Fruit fly (Drosophila melanogaster) whole organism, adult: ENCODE measurements around the gene betaCOP.

Experiments used
- CG11617 ChIP-seq: fragments of 200-800 bp; sonication (Bioruptor generic); optimal IDR thresholded peaks from 2 replicates; lab custom pipeline; 2017; ENCODE audit warnings: mild to moderate bottlenecking, missing biosample characterization, missing genetic modification reagents, missing genetic modification characterization
- CG12768 ChIP-seq: fragments of 200-800 bp; sonication (Bioruptor generic); optimal IDR thresholded peaks from 2 replicates; lab custom pipeline; 2017; ENCODE audit warnings: missing biosample characterization, missing genetic modification characterization, mild to moderate bottlenecking, moderate library complexity, missing genetic modification reagents
- CG14711 ChIP-seq: fragments of 200-800 bp; sonication (Bioruptor generic); optimal IDR thresholded peaks from 2 replicates; lab custom pipeline; 2018; ENCODE audit warnings: missing biosample characterization, mild to moderate bottlenecking, missing genetic modification characterization, moderate library complexity
- CG1620 ChIP-seq: fragments of 200-800 bp; sonication (Bioruptor generic); optimal IDR thresholded peaks from 2 replicates; lab custom pipeline; 2016; ENCODE audit warnings: missing biosample characterization, missing genetic modification characterization
- CG33017 ChIP-seq: fragments of 200-800 bp; sonication (Bioruptor generic); optimal IDR thresholded peaks from 2 replicates; lab custom pipeline; 2018; ENCODE audit warnings: missing biosample characterization, mild to moderate bottlenecking, missing genetic modification characterization, moderate library complexity
- CG5204 ChIP-seq: fragments of 200-800 bp; sonication (Bioruptor generic); optimal IDR thresholded peaks from 2 replicates; lab custom pipeline; 2016; ENCODE audit warnings: missing biosample characterization, missing genetic modification characterization
- CG7045 ChIP-seq: fragments of 200-800 bp; sonication (Bioruptor generic); optimal IDR thresholded peaks from 2 replicates; lab custom pipeline; 2017; ENCODE audit warnings: missing biosample characterization, mild to moderate bottlenecking, missing genetic modification characterization
- CG7101 ChIP-seq: fragments of 200-800 bp; sonication (Bioruptor generic); optimal IDR thresholded peaks from 2 replicates; lab custom pipeline; 2018; ENCODE audit warnings: missing biosample characterization, mild to moderate bottlenecking, missing genetic modification characterization, moderate library complexity
- Clk ChIP-seq: fragments of 200-800 bp; sonication (Bioruptor generic); optimal IDR thresholded peaks from 2 replicates; lab custom pipeline; 2017; ENCODE audit warnings: missing biosample characterization, missing genetic modification characterization
- Crg-1 ChIP-seq: fragments of 200-800 bp; sonication (Bioruptor generic); optimal IDR thresholded peaks from 2 replicates; lab custom pipeline; 2016; ENCODE audit warnings: missing biosample characterization, missing genetic modification characterization
- Hr96 ChIP-seq: fragments of 200-800 bp; sonication (Bioruptor generic); optimal IDR thresholded peaks from 2 replicates; lab custom pipeline; 2016; ENCODE audit warnings: missing biosample characterization, missing genetic modification characterization
- Mnt ChIP-seq: fragments of 200-800 bp; sonication (Bioruptor generic); optimal IDR thresholded peaks from 2 replicates; lab custom pipeline; 2016; ENCODE audit warnings: missing biosample characterization, mild to moderate bottlenecking, missing genetic modification characterization
- bab1 ChIP-seq: fragments of 200-800 bp; sonication (Bioruptor generic); optimal IDR thresholded peaks from 3 replicates; lab custom pipeline; 2019; ENCODE audit warnings: missing biosample characterization, mild to moderate bottlenecking, missing genetic modification characterization, moderate library complexity
- cic ChIP-seq: fragments of 200-800 bp; sonication (Bioruptor generic); optimal IDR thresholded peaks from 2 replicates; lab custom pipeline; 2017; ENCODE audit warnings: missing biosample characterization, mild to moderate bottlenecking, missing genetic modification characterization, moderate library complexity
- cnc ChIP-seq, 2 experiments: fragments of >200 bp; optimal IDR thresholded peaks; 2 replicates each; lab custom pipeline; 2017
- kay ChIP-seq: fragments of 200-800 bp; sonication (Bioruptor generic); peaks from one replicate; lab custom pipeline; 2016; ENCODE audit warnings: missing biosample characterization, missing genetic modification characterization, borderline replicate concordance
- ovo ChIP-seq: fragments of 200-800 bp; sonication (Bioruptor generic); optimal IDR thresholded peaks from 2 replicates; lab custom pipeline; 2016; ENCODE audit warnings: missing biosample characterization, missing genetic modification characterization
- pad ChIP-seq: fragments of 200-800 bp; sonication (Bioruptor generic); optimal IDR thresholded peaks from 3 replicates; lab custom pipeline; 2017; ENCODE audit warnings: missing biosample characterization, missing genetic modification characterization, mild to moderate bottlenecking, moderate library complexity, missing genetic modification reagents
- tj ChIP-seq: fragments of 200-800 bp; sonication (Bioruptor generic); optimal IDR thresholded peaks from 3 replicates; lab custom pipeline; 2017; ENCODE audit warnings: missing biosample characterization, mild to moderate bottlenecking, missing genetic modification characterization, moderate library complexity
- toe ChIP-seq: fragments of 200-800 bp; sonication (Bioruptor generic); optimal IDR thresholded peaks from 2 replicates; lab custom pipeline; 2016; ENCODE audit warnings: missing biosample characterization, missing genetic modification characterization

Gene betaCOP

DNA sequence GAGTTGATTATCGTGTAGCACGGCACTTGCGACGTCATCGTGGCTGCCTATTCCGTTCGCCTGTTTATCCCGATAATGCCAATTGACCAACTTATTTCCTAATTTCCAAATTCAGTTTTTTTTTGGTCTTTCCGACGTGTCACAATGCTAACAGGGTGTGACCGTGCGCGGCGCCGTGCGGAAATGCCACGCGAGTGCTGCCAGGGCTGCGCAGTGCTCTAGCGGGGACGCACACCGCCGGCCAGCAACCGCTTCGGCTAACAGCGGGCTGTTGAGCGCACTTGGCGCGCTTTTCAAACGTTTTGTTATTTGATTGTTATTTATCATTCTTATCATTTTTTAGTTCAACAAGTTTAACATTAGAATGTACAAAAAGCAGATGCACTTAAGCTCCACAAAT, at the start of gene betaCOP:
Gene betaCOP (minus strand): TSS at position 187 of the 400 bp plus-strand sequence.
- peak; percentile 54 for TF ChIP-seq bab1 (GFP tag; lab: Kevin White, UChicago)
- no peak for TF ChIP-seq kay (GFP tag; lab: Kevin White, UChicago)
- TF ChIP-seq CG7045 (GFP tag; lab: Kevin White, UChicago): no peak
- no peak for TF ChIP-seq cic (GFP tag; lab: Kevin White, UChicago)
- TF ChIP-seq pad (GFP tag; lab: Kevin White, UChicago): no peak
- TF ChIP-seq Mnt (GFP tag; lab: Kevin White, UChicago): peak; percentile 28
- TF ChIP-seq CG5204: no peak
- no peak for TF ChIP-seq CG12768 (GFP tag; lab: Kevin White, UChicago)
- no peak for TF ChIP-seq toe (GFP tag; lab: Kevin White, UChicago)
- TF ChIP-seq Hr96 (GFP tag; lab: Kevin White, UChicago): no peak
- TF ChIP-seq tj (GFP tag; lab: Kevin White, UChicago): no peak
- TF ChIP-seq Crg-1 (GFP tag; lab: Kevin White, UChicago): no peak
- no peak for TF ChIP-seq CG1620
- TF ChIP-seq cnc (optimal IDR thresholded peaks at IDR 0.05; lab: Kevin White, UChicago): no peak
- TF ChIP-seq CG11617 (GFP tag; lab: Kevin White, UChicago): no peak
- TF ChIP-seq CG14711 (tag; lab: Kevin White, UChicago): no peak
- no peak for TF ChIP-seq CG33017 (tag; lab: Kevin White, UChicago)

DNA sequence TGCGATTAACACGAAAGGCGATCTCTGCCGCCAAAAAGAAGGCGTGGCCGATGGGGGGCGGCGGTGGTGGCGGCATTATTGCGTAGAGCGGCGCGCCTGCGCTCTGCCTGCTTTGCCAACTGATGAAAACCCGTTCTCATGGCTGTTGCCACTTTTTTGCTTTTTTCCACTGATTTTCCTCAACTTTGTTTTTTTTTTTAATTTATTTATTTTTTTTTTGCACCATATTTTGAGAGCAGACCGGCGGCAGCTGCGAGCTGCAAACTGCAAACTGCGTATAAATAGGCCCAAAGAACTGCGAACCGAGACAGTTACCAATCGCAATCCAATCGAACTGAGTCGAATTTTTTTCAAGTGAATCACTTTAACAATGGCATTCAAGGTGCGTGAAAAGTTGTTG, 37.1 kb upstream of the betaCOP start, which contains the start of gene CG42323:
Gene CG42323 (plus strand): TSS at position 302 of the 400 bp plus-strand sequence.
- TF ChIP-seq cic (GFP tag; lab: Kevin White, UChicago) (no peak), tj (GFP tag; lab: Kevin White, UChicago) (no peak), CG1620 (no peak), CG5204 (no peak), Mnt (GFP tag; lab: Kevin White, UChicago) (no peak), CG7045 (GFP tag; lab: Kevin White, UChicago) (no peak), CG12768 (GFP tag; lab: Kevin White, UChicago) (no peak), CG11617 (GFP tag; lab: Kevin White, UChicago) (no peak), Crg-1 (GFP tag; lab: Kevin White, UChicago) (no peak), Clk (GFP tag; lab: Kevin White, UChicago) (no peak), CG33017 (tag; lab: Kevin White, UChicago) (no peak), bab1 (GFP tag; lab: Kevin White, UChicago) (no peak), pad (GFP tag; lab: Kevin White, UChicago) (no peak), ovo (GFP tag; lab: Kevin White, UChicago) (no peak)

DNA sequence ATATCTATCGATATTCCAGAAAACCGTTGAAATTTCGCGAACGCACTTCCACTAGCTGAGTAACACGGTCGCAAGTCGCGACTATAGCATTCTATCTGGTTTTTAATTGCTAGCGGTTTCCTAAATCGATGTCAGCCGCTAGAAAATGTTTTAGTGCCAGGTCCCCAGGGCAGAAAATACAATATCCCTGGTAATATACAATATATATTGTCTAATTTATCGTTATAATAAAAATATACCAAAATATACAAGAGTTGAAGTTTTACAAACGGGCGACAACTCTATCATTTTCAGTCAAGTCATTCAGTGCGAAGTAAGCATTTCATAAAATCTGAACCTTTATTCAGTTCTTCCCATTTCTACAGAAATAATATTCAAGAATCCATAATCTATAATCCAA, 30.1 kb upstream of the betaCOP start, which contains the start of gene CG15056:
Gene CG15056 (plus strand): TSS at position 301 of the 400 bp plus-strand sequence.
- TF ChIP-seq Clk (GFP tag; lab: Kevin White, UChicago): no peak
- no peak for TF ChIP-seq Crg-1 (GFP tag; lab: Kevin White, UChicago)
- no peak for TF ChIP-seq CG7045 (GFP tag; lab: Kevin White, UChicago)
- TF ChIP-seq Hr96 (GFP tag; lab: Kevin White, UChicago): no peak
- no peak for TF ChIP-seq cnc (optimal IDR thresholded peaks at IDR 0.05; lab: Kevin White, UChicago)
- TF ChIP-seq bab1 (GFP tag; lab: Kevin White, UChicago): no peak
- no peak for TF ChIP-seq ovo (GFP tag; lab: Kevin White, UChicago)
- no peak for TF ChIP-seq CG14711 (tag; lab: Kevin White, UChicago)

DNA sequence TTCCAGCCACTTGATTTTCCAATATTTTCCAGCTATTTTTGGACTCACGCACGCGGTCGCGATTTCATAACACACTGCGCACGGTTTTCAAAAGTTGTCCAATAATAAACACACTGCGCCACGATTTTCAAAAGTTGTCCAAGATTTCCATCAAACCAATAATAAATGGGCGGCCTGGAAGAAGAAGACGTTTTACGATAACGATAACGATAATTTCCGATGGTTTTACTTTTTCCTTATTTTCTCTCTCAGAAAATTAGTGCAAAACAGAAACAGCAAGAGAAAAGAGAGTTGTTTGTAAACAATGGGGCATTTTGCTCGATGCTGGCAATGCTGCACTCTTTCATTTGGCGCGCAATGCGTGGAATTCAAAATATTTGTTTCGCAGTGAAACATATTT, 24.9 kb upstream of the betaCOP start, which contains the start of gene Nt5b:
Gene Nt5b (minus strand): TSS at position 207 of the 400 bp plus-strand sequence.
- TF ChIP-seq CG33017 (tag; lab: Kevin White, UChicago): no peak
- TF ChIP-seq CG11617 (GFP tag; lab: Kevin White, UChicago): no peak
- no peak for TF ChIP-seq Crg-1 (GFP tag; lab: Kevin White, UChicago)
- TF ChIP-seq CG12768 (GFP tag; lab: Kevin White, UChicago): no peak
- no peak for TF ChIP-seq Mnt (GFP tag; lab: Kevin White, UChicago)
- TF ChIP-seq bab1 (GFP tag; lab: Kevin White, UChicago): no peak
- no peak for TF ChIP-seq Hr96 (GFP tag; lab: Kevin White, UChicago)
- TF ChIP-seq Clk (GFP tag; lab: Kevin White, UChicago): no peak
- TF ChIP-seq cic (GFP tag; lab: Kevin White, UChicago): no peak
- TF ChIP-seq pad (GFP tag; lab: Kevin White, UChicago): no peak
- TF ChIP-seq CG7101 (tag; lab: Kevin White, UChicago): no peak
- TF ChIP-seq tj (GFP tag; lab: Kevin White, UChicago): no peak
- TF ChIP-seq ovo (GFP tag; lab: Kevin White, UChicago): no peak
- TF ChIP-seq CG7045 (GFP tag; lab: Kevin White, UChicago): no peak
- TF ChIP-seq CG5204: no peak
- TF ChIP-seq CG14711 (tag; lab: Kevin White, UChicago): no peak
- TF ChIP-seq kay (GFP tag; lab: Kevin White, UChicago): no peak
- no peak for TF ChIP-seq toe (GFP tag; lab: Kevin White, UChicago)
- no peak for TF ChIP-seq CG1620

DNA sequence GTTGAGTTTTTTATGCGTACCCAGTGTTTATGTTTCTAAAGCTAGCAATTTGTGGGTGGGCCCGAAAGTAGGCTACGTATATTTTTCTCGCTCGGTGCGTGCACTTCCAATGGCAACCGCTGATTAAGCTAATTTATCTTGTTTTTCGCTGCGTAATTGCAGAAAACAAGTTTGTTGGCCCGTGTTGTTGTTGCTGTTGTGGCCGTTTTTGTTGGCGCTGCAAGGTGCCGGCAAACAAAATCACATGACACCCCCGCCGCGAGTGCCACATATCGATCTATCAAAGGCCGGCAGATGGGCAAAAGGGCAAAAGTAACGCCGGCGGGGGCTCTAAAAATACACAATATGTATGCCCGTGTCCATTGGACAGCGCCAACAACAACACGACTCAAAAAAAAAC, 24.4 kb upstream of the betaCOP start:
- TF ChIP-seq tj (GFP tag; lab: Kevin White, UChicago) (peak; percentile 92), CG7045 (GFP tag; lab: Kevin White, UChicago) (no peak)

DNA sequence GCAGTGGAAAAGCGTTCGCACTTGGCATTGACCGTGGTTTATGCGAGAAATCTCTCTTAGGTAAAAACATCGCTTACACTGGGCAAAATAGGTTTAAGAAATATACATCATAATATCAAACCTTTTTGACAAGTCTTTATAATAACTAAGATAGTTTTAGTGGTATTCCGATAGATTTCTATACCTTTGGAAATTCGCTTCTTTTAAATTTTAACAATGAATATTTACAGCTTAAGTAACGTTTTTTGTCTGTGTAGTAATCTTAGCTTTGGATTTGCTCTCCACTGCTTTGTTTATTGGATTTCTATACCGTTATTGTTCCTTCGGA, 22.3 kb upstream of the betaCOP start:
- TF ChIP-seq CG12768 (GFP tag; lab: Kevin White, UChicago) (no peak), Mnt (GFP tag; lab: Kevin White, UChicago) (no peak), cnc (optimal IDR thresholded peaks at IDR 0.05; lab: Kevin White, UChicago) (no peak), Hr96 (GFP tag; lab: Kevin White, UChicago) (peak; percentile 30), bab1 (GFP tag; lab: Kevin White, UChicago) (peak; percentile 25), Crg-1 (GFP tag; lab: Kevin White, UChicago) (no peak), CG7101 (tag; lab: Kevin White, UChicago) (peak; percentile 59), tj (GFP tag; lab: Kevin White, UChicago) (no peak), CG1620 (no peak), cic (GFP tag; lab: Kevin White, UChicago) (no peak), ovo (GFP tag; lab: Kevin White, UChicago) (no peak), CG14711 (tag; lab: Kevin White, UChicago) (peak; percentile 76), pad (GFP tag; lab: Kevin White, UChicago) (peak; percentile 19), Clk (GFP tag; lab: Kevin White, UChicago) (no peak), CG7045 (GFP tag; lab: Kevin White, UChicago) (no peak), CG11617 (GFP tag; lab: Kevin White, UChicago) (no peak), CG5204 (no peak), toe (GFP tag; lab: Kevin White, UChicago) (no peak), kay (GFP tag; lab: Kevin White, UChicago) (no peak), CG33017 (tag; lab: Kevin White, UChicago) (peak; percentile 35)
